Worm (Caenorhabditis elegans) whole organism, L4 larva: ENCODE data around the gene gbh-2.

Source experiments
- gei-8 ChIP-seq: fragments of 200-800 bp; sonication (Bioruptor generic); optimal IDR thresholded peaks from 2 replicates; lab custom pipeline; 2018; ENCODE audit warnings: mild to moderate bottlenecking, missing genetic modification characterization, missing compliant biosample characterization
- nhr-76 ChIP-seq: fragments of 150-350 bp; optimal IDR thresholded peaks from 2 replicates; lab custom pipeline; 2014; ENCODE audit warnings: missing biosample characterization, missing genetic modification characterization
- pqm-1 ChIP-seq: sonication (generic microtip); optimal IDR thresholded peaks from 2 replicates; lab custom pipeline; 2017; ENCODE audit warnings: missing biosample characterization, missing genetic modification characterization
- unc-130 ChIP-seq: sonication (generic microtip); optimal IDR thresholded peaks from 2 replicates; lab custom pipeline; 2016; ENCODE audit warnings: missing genetic modification reagents, missing genetic modification characterization, missing compliant biosample characterization
- unc-62 ChIP-seq, 3 experiments: fragments of 150-350 bp in 1 of 3; sonication (generic microtip); optimal IDR thresholded peaks in 2 of 3; peaks in 1 of 3; 1 replicate in 1 of 3; 2 replicates in 2 of 3; lab custom pipeline; 2014 to 2017; ENCODE audit warnings: missing biosample characterization in 3 of 3, missing genetic modification characterization in 3 of 3, missing genetic modification reagents in 3 of 3, missing genotype in 1 of 3

DNA sequence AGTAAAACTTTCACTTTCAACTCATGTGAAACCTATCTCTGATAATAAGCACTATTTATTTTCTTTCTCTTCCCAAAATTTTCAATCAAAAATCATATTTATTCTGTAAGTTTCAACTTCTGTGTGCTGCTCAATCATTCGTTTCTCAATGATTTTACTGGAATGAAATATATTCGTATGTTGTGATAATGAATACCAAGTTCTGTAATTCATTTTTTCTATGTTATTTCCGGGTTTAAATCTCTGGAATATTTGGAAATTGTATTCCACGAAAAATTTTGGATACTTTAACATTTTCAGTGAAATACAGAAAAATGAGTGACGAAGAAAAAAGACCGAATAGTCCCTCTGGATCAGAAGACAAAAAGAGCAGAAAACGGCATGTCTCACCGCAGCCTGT, 17.9 kb upstream of the gbh-2 start, which contains the start of gene M05D6.2:
- TF ChIP-seq pqm-1 (tag; lab: Kevin White, UChicago) (no peak), nhr-76 (tag; lab: Kevin White, UChicago) (no peak), gei-8 (GFP tag; lab: Kevin White, UChicago) (no peak), unc-62 (GFP tag; optimal IDR thresholded peaks at IDR 0.05 in 1 of 2; lab: Kevin White, UChicago) (no peak), unc-62 (tag; optimal IDR thresholded peaks at IDR 0.05; lab: Kevin White, UChicago) (no peak), unc-130 (GFP tag; lab: Kevin White, UChicago) (no peak)
